Fruit fly (Drosophila melanogaster): Measurements from ENCODE around the gene CG18764.
A peak's percentile ranks its signal among the peaks of the same experiment; 100 is the strongest.

- TF ChIP-seq CG7963 (GFP tag; IDR thresholded peaks at IDR 0.05; ENCODE audit: partially characterized antibody) = peak; percentile 43; the same call in 1 of the 3 replicates
- TF ChIP-seq Bteb2 (GFP tag; optimal IDR thresholded peaks at IDR 0.05) = peak; percentile 70
- no peak for TF ChIP-seq Sox100B (GFP tag; optimal IDR thresholded peaks at IDR 0.05)
These were observed 3.7 kb upstream of the CG18764 start, which contains the start of gene CG14711 for dm6 chr3R:11623025-11623424.
